Fruit fly (Drosophila melanogaster) whole organism, adult: Measurements from ENCODE around the gene Lectin-galC1.

Experiments used
- CG11617 ChIP-seq: fragments of 200-800 bp; sonication (Bioruptor generic); optimal IDR thresholded peaks from 2 replicates; lab custom pipeline; 2017; ENCODE audit warnings: mild to moderate bottlenecking, missing biosample characterization, missing genetic modification reagents, missing genetic modification characterization
- CG12768 ChIP-seq: fragments of 200-800 bp; sonication (Bioruptor generic); optimal IDR thresholded peaks from 2 replicates; lab custom pipeline; 2017; ENCODE audit warnings: missing biosample characterization, missing genetic modification characterization, mild to moderate bottlenecking, moderate library complexity, missing genetic modification reagents
- CG14711 ChIP-seq: fragments of 200-800 bp; sonication (Bioruptor generic); optimal IDR thresholded peaks from 2 replicates; lab custom pipeline; 2018; ENCODE audit warnings: missing biosample characterization, mild to moderate bottlenecking, missing genetic modification characterization, moderate library complexity
- CG1620 ChIP-seq: fragments of 200-800 bp; sonication (Bioruptor generic); optimal IDR thresholded peaks from 2 replicates; lab custom pipeline; 2016; ENCODE audit warnings: missing biosample characterization, missing genetic modification characterization
- CG33017 ChIP-seq: fragments of 200-800 bp; sonication (Bioruptor generic); optimal IDR thresholded peaks from 2 replicates; lab custom pipeline; 2018; ENCODE audit warnings: missing biosample characterization, mild to moderate bottlenecking, missing genetic modification characterization, moderate library complexity
- CG5204 ChIP-seq: fragments of 200-800 bp; sonication (Bioruptor generic); optimal IDR thresholded peaks from 2 replicates; lab custom pipeline; 2016; ENCODE audit warnings: missing biosample characterization, missing genetic modification characterization
- CG7045 ChIP-seq: fragments of 200-800 bp; sonication (Bioruptor generic); optimal IDR thresholded peaks from 2 replicates; lab custom pipeline; 2017; ENCODE audit warnings: missing biosample characterization, mild to moderate bottlenecking, missing genetic modification characterization
- CG7101 ChIP-seq: fragments of 200-800 bp; sonication (Bioruptor generic); optimal IDR thresholded peaks from 2 replicates; lab custom pipeline; 2018; ENCODE audit warnings: missing biosample characterization, mild to moderate bottlenecking, missing genetic modification characterization, moderate library complexity
- Clk ChIP-seq: fragments of 200-800 bp; sonication (Bioruptor generic); optimal IDR thresholded peaks from 2 replicates; lab custom pipeline; 2017; ENCODE audit warnings: missing biosample characterization, missing genetic modification characterization
- Crg-1 ChIP-seq: fragments of 200-800 bp; sonication (Bioruptor generic); optimal IDR thresholded peaks from 2 replicates; lab custom pipeline; 2016; ENCODE audit warnings: missing biosample characterization, missing genetic modification characterization
- Hr96 ChIP-seq: fragments of 200-800 bp; sonication (Bioruptor generic); optimal IDR thresholded peaks from 2 replicates; lab custom pipeline; 2016; ENCODE audit warnings: missing biosample characterization, missing genetic modification characterization
- Mnt ChIP-seq: fragments of 200-800 bp; sonication (Bioruptor generic); optimal IDR thresholded peaks from 2 replicates; lab custom pipeline; 2016; ENCODE audit warnings: missing biosample characterization, mild to moderate bottlenecking, missing genetic modification characterization
- bab1 ChIP-seq: fragments of 200-800 bp; sonication (Bioruptor generic); optimal IDR thresholded peaks from 3 replicates; lab custom pipeline; 2019; ENCODE audit warnings: missing biosample characterization, mild to moderate bottlenecking, missing genetic modification characterization, moderate library complexity
- cic ChIP-seq: fragments of 200-800 bp; sonication (Bioruptor generic); optimal IDR thresholded peaks from 2 replicates; lab custom pipeline; 2017; ENCODE audit warnings: missing biosample characterization, mild to moderate bottlenecking, missing genetic modification characterization, moderate library complexity
- cnc ChIP-seq, 2 experiments: fragments of >200 bp; optimal IDR thresholded peaks; 2 replicates each; lab custom pipeline; 2017
- kay ChIP-seq: fragments of 200-800 bp; sonication (Bioruptor generic); peaks from one replicate; lab custom pipeline; 2016; ENCODE audit warnings: missing biosample characterization, missing genetic modification characterization, borderline replicate concordance
- ovo ChIP-seq: fragments of 200-800 bp; sonication (Bioruptor generic); optimal IDR thresholded peaks from 2 replicates; lab custom pipeline; 2016; ENCODE audit warnings: missing biosample characterization, missing genetic modification characterization
- pad ChIP-seq: fragments of 200-800 bp; sonication (Bioruptor generic); optimal IDR thresholded peaks from 3 replicates; lab custom pipeline; 2017; ENCODE audit warnings: missing biosample characterization, missing genetic modification characterization, mild to moderate bottlenecking, moderate library complexity, missing genetic modification reagents
- tj ChIP-seq: fragments of 200-800 bp; sonication (Bioruptor generic); optimal IDR thresholded peaks from 3 replicates; lab custom pipeline; 2017; ENCODE audit warnings: missing biosample characterization, mild to moderate bottlenecking, missing genetic modification characterization, moderate library complexity
- toe ChIP-seq: fragments of 200-800 bp; sonication (Bioruptor generic); optimal IDR thresholded peaks from 2 replicates; lab custom pipeline; 2016; ENCODE audit warnings: missing biosample characterization, missing genetic modification characterization

The Lectin-galC1 gene

DNA sequence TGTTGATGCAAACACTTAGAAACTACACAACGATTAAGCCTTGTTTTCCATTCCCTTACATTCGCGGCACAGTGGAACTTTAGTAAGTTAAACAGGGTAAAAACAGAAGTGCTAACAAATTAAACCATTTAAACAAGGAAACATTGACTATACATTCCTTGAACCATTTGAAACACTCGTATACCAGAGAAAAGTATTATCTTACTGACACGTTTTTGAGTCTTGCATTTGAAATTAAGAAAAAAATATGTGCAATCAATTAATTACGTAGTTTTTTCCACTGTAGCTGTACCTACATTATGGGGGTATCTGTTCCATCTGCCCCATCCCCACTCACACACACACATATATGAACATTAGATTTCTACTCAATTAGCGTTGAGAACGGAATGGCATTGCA is 16.0 kb downstream of the Lectin-galC1 start:
- TF ChIP-seq Hr96 (GFP tag; lab: Kevin White, UChicago), result peak; percentile 60
- TF ChIP-seq CG5204, result peak; percentile 52
- peak; percentile 3 for TF ChIP-seq ovo
- TF ChIP-seq CG14711 (tag; lab: Kevin White, UChicago), result peak; percentile 60
- TF ChIP-seq Clk, result peak; percentile 31
- TF ChIP-seq CG7101 (tag; lab: Kevin White, UChicago), result peak; percentile 62
- TF ChIP-seq pad, result peak; percentile 33
- peak; percentile 2 for TF ChIP-seq bab1
- TF ChIP-seq CG33017, result peak; percentile 71
- peak; percentile 20 for TF ChIP-seq CG11617 (GFP tag; lab: Kevin White, UChicago)
- TF ChIP-seq cnc (optimal IDR thresholded peaks at IDR 0.05; lab: Kevin White, UChicago), result no peak
- peak; percentile 85 for TF ChIP-seq kay (GFP tag; lab: Kevin White, UChicago)
- peak; percentile 76 for TF ChIP-seq CG12768
- no peak for TF ChIP-seq CG1620 (GFP tag; lab: Kevin White, UChicago)
- peak; percentile 31 for TF ChIP-seq CG7045 (GFP tag; lab: Kevin White, UChicago)
- TF ChIP-seq Mnt (GFP tag; lab: Kevin White, UChicago), result peak; percentile 25
- TF ChIP-seq Crg-1 (GFP tag; lab: Kevin White, UChicago), result peak; percentile 20
- TF ChIP-seq cic (GFP tag; lab: Kevin White, UChicago), result peak; percentile 36
- peak; percentile 64 for TF ChIP-seq toe
- TF ChIP-seq tj (GFP tag; lab: Kevin White, UChicago), result peak; percentile 67

DNA sequence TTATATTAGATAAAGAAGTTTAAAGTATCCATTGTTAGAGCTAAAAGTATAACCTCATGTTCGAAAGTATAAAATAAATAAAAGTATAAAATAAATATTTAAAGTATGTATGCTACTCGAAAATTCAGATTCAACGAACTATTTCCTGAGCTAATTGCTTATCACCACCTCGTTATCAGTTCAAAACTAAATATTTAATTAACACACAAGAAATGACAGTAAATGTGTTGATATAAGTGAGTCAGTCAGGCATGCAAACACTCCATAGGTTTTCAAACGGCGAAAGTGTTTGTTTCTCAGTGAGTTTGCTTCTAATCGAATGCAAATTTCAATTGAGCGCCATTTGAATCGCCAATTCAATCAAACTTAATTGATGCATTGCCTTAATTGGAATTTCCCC is 17.0 kb downstream of the Lectin-galC1 start:
- no peak for TF ChIP-seq tj (GFP tag; lab: Kevin White, UChicago)
- TF ChIP-seq CG7101 (tag; lab: Kevin White, UChicago), result peak; percentile 72
- TF ChIP-seq CG11617 (GFP tag; lab: Kevin White, UChicago), result peak; percentile 40
- peak; percentile 34 for TF ChIP-seq ovo
- TF ChIP-seq bab1, result no peak
- TF ChIP-seq toe, result peak; percentile 6
- no peak for TF ChIP-seq Crg-1 (GFP tag; lab: Kevin White, UChicago)
- peak; percentile 66 for TF ChIP-seq CG33017
- TF ChIP-seq pad, result peak; percentile 26
- TF ChIP-seq CG14711 (tag; lab: Kevin White, UChicago), result peak; percentile 10
- TF ChIP-seq CG5204, result no peak
- peak; percentile 57 for TF ChIP-seq CG7045 (GFP tag; lab: Kevin White, UChicago)
- TF ChIP-seq Mnt (GFP tag; lab: Kevin White, UChicago), result no peak
- no peak for TF ChIP-seq cnc (optimal IDR thresholded peaks at IDR 0.05; lab: Kevin White, UChicago)
- no peak for TF ChIP-seq CG1620 (GFP tag; lab: Kevin White, UChicago)
- no peak for TF ChIP-seq Hr96 (GFP tag; lab: Kevin White, UChicago)
- TF ChIP-seq CG12768, result peak; percentile 11
- TF ChIP-seq cic (GFP tag; lab: Kevin White, UChicago), result peak; percentile 89
- TF ChIP-seq Clk, result no peak
- TF ChIP-seq kay (GFP tag; lab: Kevin White, UChicago), result no peak

DNA sequence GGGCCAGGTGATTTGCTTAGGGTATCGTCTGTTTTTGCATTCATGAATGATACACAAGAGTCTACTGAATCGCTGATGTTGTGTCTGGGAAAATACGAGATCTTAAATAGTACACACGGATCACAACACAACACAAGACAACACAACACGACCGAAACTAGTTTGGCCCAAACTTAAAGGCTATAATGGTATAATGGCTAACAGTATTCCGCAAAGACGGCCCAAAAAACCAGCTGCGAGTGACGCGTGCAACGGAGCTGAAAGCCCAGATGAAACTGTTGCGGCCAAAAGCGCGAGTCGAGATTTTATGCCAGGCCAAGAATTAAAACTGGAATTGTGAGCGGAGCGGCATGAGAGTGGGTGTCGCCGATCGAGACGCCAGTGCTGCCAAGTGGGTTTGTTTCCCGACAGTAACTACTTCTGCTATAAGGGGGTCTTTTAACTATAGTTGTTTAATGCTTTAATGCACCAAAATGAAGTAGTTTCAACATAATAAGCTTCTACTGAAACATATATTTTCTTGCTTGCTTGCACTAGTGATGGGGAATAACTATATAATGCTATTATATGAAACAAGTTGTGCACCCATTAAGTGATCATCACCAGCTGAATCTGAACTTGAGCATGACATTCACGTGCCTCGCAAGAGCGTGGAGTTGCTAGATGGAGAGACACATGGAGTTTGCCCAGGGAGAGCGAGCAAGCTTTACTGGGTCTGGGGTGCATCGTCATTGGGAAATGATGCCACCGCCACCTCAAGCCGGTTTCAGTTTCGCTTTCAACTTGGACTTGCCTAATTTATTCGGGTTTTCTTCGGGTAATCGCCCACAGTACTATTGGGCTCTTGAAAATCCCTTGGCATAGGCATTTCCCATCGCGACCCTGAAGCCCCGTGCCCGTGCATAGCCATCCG is 21.7 kb downstream of the Lectin-galC1 start:
- no peak for TF ChIP-seq CG1620 (GFP tag; lab: Kevin White, UChicago)
- no peak for TF ChIP-seq CG12768
- no peak for TF ChIP-seq bab1
- no peak for TF ChIP-seq tj (GFP tag; lab: Kevin White, UChicago)
- TF ChIP-seq toe, result no peak
- no peak for TF ChIP-seq ovo
- no peak for TF ChIP-seq Mnt (GFP tag; lab: Kevin White, UChicago)
- no peak for TF ChIP-seq CG5204
- TF ChIP-seq Clk, result no peak
- no peak for TF ChIP-seq cnc (optimal IDR thresholded peaks at IDR 0.05; lab: Kevin White, UChicago)
- TF ChIP-seq CG14711 (tag; lab: Kevin White, UChicago), result no peak
- TF ChIP-seq CG11617 (GFP tag; lab: Kevin White, UChicago), result no peak
- no peak for TF ChIP-seq cic (GFP tag; lab: Kevin White, UChicago)
- no peak for TF ChIP-seq Crg-1 (GFP tag; lab: Kevin White, UChicago)
- no peak for TF ChIP-seq Hr96 (GFP tag; lab: Kevin White, UChicago)
- TF ChIP-seq CG33017, result no peak
- no peak for TF ChIP-seq CG7101 (tag; lab: Kevin White, UChicago)

DNA sequence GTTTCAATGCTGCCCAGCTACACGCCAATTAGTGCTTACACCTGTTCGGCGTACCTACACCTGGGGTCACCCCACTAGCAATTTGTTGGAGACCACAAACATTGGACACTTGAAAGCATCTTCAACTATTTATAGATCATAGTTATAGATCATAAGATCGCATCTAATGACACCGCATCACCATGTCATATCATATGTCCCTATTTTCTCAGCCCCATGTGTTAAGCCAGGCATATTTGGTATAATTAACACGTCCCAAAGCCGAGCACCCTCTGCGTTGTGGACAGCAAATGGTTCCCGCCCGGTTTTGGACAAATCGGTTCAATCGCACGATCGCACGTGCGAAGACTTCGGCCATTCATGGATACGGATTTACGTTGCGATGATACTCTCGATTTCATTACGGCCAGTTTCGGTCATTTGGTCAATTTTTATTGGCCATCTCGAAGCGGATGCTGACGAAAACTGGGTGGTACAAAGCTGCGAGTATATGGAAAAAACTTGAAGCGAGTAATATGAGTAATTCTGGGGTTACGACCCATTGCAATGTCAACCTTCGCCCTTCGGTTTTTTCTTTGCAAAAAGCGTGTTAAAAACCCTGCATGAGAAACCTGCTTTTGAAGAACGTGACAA is 22.5 kb downstream of the Lectin-galC1 start:
- TF ChIP-seq CG14711 (tag; lab: Kevin White, UChicago) (no peak), Hr96 (GFP tag; lab: Kevin White, UChicago) (no peak), kay (GFP tag; lab: Kevin White, UChicago) (no peak), CG1620 (GFP tag; lab: Kevin White, UChicago) (peak; percentile 5), cnc (optimal IDR thresholded peaks at IDR 0.05; lab: Kevin White, UChicago) (no peak), CG7101 (tag; lab: Kevin White, UChicago) (peak; percentile 22), CG12768 (no peak), pad (no peak), cic (GFP tag; lab: Kevin White, UChicago) (no peak), CG11617 (GFP tag; lab: Kevin White, UChicago) (no peak), Crg-1 (GFP tag; lab: Kevin White, UChicago) (no peak), toe (no peak), Mnt (GFP tag; lab: Kevin White, UChicago) (no peak)

DNA sequence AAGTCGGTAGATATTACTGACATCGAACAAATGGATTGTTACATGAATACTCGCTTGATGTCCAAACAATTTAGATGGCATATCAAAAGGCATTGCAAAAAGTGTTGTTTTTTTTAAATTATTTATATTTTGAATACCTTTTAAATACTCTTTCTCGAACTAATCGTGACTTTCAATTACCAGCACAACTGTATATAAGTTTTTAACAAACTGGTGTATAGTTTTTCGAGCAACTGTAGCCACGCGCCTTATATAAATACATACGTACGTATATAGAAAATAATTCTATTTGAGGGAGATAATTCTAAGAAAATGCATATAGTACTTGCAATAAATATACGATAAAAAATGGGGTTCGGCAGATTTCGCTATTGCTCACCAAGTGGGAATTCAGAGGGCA is 23.0 kb downstream of the Lectin-galC1 start:
- no peak for TF ChIP-seq cnc (optimal IDR thresholded peaks at IDR 0.05; lab: Kevin White, UChicago)
- peak; percentile 94 for TF ChIP-seq kay (GFP tag; lab: Kevin White, UChicago)
- TF ChIP-seq toe, result no peak
